Worm (Caenorhabditis elegans): ENCODE results near the gene srw-3.

srw-3 gene

ce11 chrV:7737710-7738109, 32.3 kb downstream of the srw-3 start, which contains the start of gene srr-9:
TSS of gene srr-9 (plus strand) at chrV:7738010.
- TF ChIP-seq madf-5 (GFP tag; IDR thresholded peaks at IDR 0.05) (no peak), aha-1 (tag) (peak; percentile 80)

ce11 chrV:7739949-7740348, 34.5 kb downstream of the srw-3 start:
- TF ChIP-seq spr-3 (GFP tag; optimal IDR thresholded peaks at IDR 0.05) (no peak), T20F7.1 (GFP tag; optimal IDR thresholded peaks at IDR 0.05) (no peak), dmd-9 (GFP tag; IDR thresholded peaks at IDR 0.05) (no peak), mdl-1 (tag; optimal IDR thresholded peaks at IDR 0.05) (no peak), unc-62 (GFP tag; optimal IDR thresholded peaks at IDR 0.05 in 1 of 2) (peak in 1 of 2 experiments; percentile 91), unc-62 (tag; optimal IDR thresholded peaks at IDR 0.05) (no peak), nhr-25 (tag; optimal IDR thresholded peaks at IDR 0.05; ENCODE audit: borderline replicate concordance, insufficient read depth) (peak; percentile 13)

ce11 chrV:7741918-7742317, 36.5 kb downstream of the srw-3 start:
- TF ChIP-seq F10B5.3 (tag; optimal IDR thresholded peaks at IDR 0.05) (no peak), madf-5 (GFP tag; IDR thresholded peaks at IDR 0.05) (no peak), hmg-1.1 (GFP tag; IDR thresholded peaks at IDR 0.05) (no peak), mdl-1 (tag; optimal IDR thresholded peaks at IDR 0.05) (no peak), ctbp-1 (GFP tag; IDR thresholded peaks at IDR 0.05) (no peak), F49E8.2 (tag; optimal IDR thresholded peaks at IDR 0.05; ENCODE audit: borderline replicate concordance) (no peak), ceh-20 (GFP tag; IDR thresholded peaks at IDR 0.05) (no peak), nhr-111 (GFP tag; optimal IDR thresholded peaks at IDR 0.05) (no peak), dpl-1 (GFP tag; optimal IDR thresholded peaks at IDR 0.05) (no peak), daf-16 (GFP tag; optimal IDR thresholded peaks at IDR 0.05) (no peak), daf-16 (tag; optimal IDR thresholded peaks at IDR 0.05) (no peak), tra-1 (GFP tag; IDR thresholded peaks at IDR 0.05) (no peak)

- TF ChIP-seq dve-1 (tag; optimal IDR thresholded peaks at IDR 0.05; ENCODE audit: insufficient read depth) = peak; percentile 30
- TF ChIP-seq daf-8 (GFP tag; IDR thresholded peaks at IDR 0.05) = no peak
- no peak for TF ChIP-seq nhr-77 (tag; optimal IDR thresholded peaks at IDR 0.05)
- no peak for TF ChIP-seq F49E8.2 (tag; optimal IDR thresholded peaks at IDR 0.05; ENCODE audit: borderline replicate concordance)
- TF ChIP-seq attf-4 (tag; optimal IDR thresholded peaks at IDR 0.05) = no peak
- TF ChIP-seq dmd-6 (GFP tag; IDR thresholded peaks at IDR 0.05) = peak; percentile 83
- no peak for TF ChIP-seq lin-38 (GFP tag; IDR thresholded peaks at IDR 0.05)
- no peak for TF ChIP-seq T20F7.1 (GFP tag; optimal IDR thresholded peaks at IDR 0.05)
- no peak for TF ChIP-seq ceh-28 (tag; optimal IDR thresholded peaks at IDR 0.05)
- peak; percentile 13 for TF ChIP-seq hlh-11 (tag; optimal IDR thresholded peaks at IDR 0.05)
- peak; percentile 85 for TF ChIP-seq tra-1 (GFP tag; IDR thresholded peaks at IDR 0.05)
- no peak for TF ChIP-seq aly-2 (tag; optimal IDR thresholded peaks at IDR 0.05)
- no peak for TF ChIP-seq mxl-2 (GFP tag; conservative IDR thresholded peaks at IDR 0.05)
Measured at ce11 chrV:7742485-7742959, 37.1 kb downstream of the srw-3 start, which contains the start of gene fbxl-5. TSS of gene fbxl-5 (plus strand) at chrV:7742909.

ce11 chrV:7744068-7744467, 38.7 kb downstream of the srw-3 start:
- TF ChIP-seq lin-38 (GFP tag; IDR thresholded peaks at IDR 0.05) (no peak), F26F4.8 (GFP tag; conservative IDR thresholded peaks at IDR 0.05) (no peak), F10B5.3 (tag; optimal IDR thresholded peaks at IDR 0.05) (no peak), snpc-4 (tag; optimal IDR thresholded peaks at IDR 0.05) (no peak), rbr-2 (tag; optimal IDR thresholded peaks at IDR 0.05) (no peak), nhr-41 (GFP tag; IDR thresholded peaks at IDR 0.05) (peak; percentile 54; the same call in 1 of the 2 replicates), F44E2.7 (GFP tag; IDR thresholded peaks at IDR 0.05) (no peak), ceh-82 (tag; optimal IDR thresholded peaks at IDR 0.05) (no peak), ceh-32 (tag; optimal IDR thresholded peaks at IDR 0.05; ENCODE audit: poor library complexity) (no peak), zip-11 (GFP tag; IDR thresholded peaks at IDR 0.05) (no peak), nhr-237 (tag; optimal IDR thresholded peaks at IDR 0.05) (no peak), Y105C5A.15 (GFP tag; IDR thresholded peaks at IDR 0.05) (no peak), ces-1 (GFP tag; optimal IDR thresholded peaks at IDR 0.05) (no peak), unc-130 (GFP tag; optimal IDR thresholded peaks at IDR 0.05) (no peak), nhr-42 (GFP tag; IDR thresholded peaks at IDR 0.05) (no peak), set-16 (GFP tag; IDR thresholded peaks at IDR 0.05) (peak; percentile 41; the same call in 1 of the 2 replicates), pqm-1 (tag; optimal IDR thresholded peaks at IDR 0.05) (peak; percentile 53), tra-1 (GFP tag; IDR thresholded peaks at IDR 0.05) (peak; percentile 100), vab-7 (GFP tag; IDR thresholded peaks at IDR 0.05) (no peak)

Measured in whole organism, L4 larva.